Worm (Caenorhabditis elegans) whole organism, L1 larva: Measurements from ENCODE around the gene glb-22.

ENCODE experiments used
- aha-1 ChIP-seq: fragments of 150-350 bp; optimal IDR thresholded peaks from 2 replicates; lab custom pipeline; 2014; ENCODE audit warnings: missing biosample characterization, missing genetic modification characterization
- ceh-82 ChIP-seq, 3 experiments: fragments of 150-350 bp in 1 of 3; sonication (generic microtip) in 2 of 3; optimal IDR thresholded peaks; 2 replicates each; lab custom pipeline; 2014 to 2017; ENCODE audit warnings: missing biosample characterization in 3 of 3, missing genetic modification characterization in 3 of 3
- ces-1 ChIP-seq: fragments of 150-350 bp; optimal IDR thresholded peaks from 2 replicates; lab custom pipeline; 2014; ENCODE audit warnings: missing biosample characterization, missing genetic modification reagents, missing genetic modification characterization
- dsc-1 ChIP-seq: sonication (generic microtip); optimal IDR thresholded peaks from 2 replicates; lab custom pipeline; 2016; ENCODE audit warnings: mild to moderate bottlenecking, missing genetic modification characterization, missing compliant biosample characterization
- efl-3 ChIP-seq: fragments of 200-800 bp; sonication (Bioruptor generic); optimal IDR thresholded peaks from 2 replicates; lab custom pipeline; 2018; ENCODE audit warnings: mild to moderate bottlenecking, missing genetic modification characterization, missing compliant biosample characterization
- mab-9 ChIP-seq: fragments of 200-800 bp; sonication (Bioruptor generic); IDR thresholded peaks from 2 replicates; pipeline ENCODE4 v1.3.6; 2022; ENCODE audit warnings: missing genetic modification reagents, missing genetic modification characterization, missing compliant biosample characterization
- mdl-1 ChIP-seq, 2 experiments: fragments of 150-350 bp; optimal IDR thresholded peaks; 2 replicates each; lab custom pipeline; 2014 to 2017; ENCODE audit warnings: missing biosample characterization in 2 of 2, missing genetic modification characterization in 2 of 2, inconsistent platforms in 1 of 2
- nhr-11 ChIP-seq: fragments of 150-350 bp; optimal IDR thresholded peaks from 2 replicates; lab custom pipeline; 2014; ENCODE audit warnings: missing biosample characterization, missing genetic modification characterization
- nhr-237 ChIP-seq: fragments of 150-350 bp; optimal IDR thresholded peaks from 2 replicates; lab custom pipeline; 2014; ENCODE audit warnings: missing biosample characterization, missing genetic modification characterization
- pax-3 ChIP-seq: fragments of 200-800 bp; sonication (Bioruptor generic); optimal IDR thresholded peaks from 2 replicates; lab custom pipeline; 2018; ENCODE audit warnings: mild to moderate bottlenecking, missing genetic modification characterization, moderate library complexity, missing compliant biosample characterization
- skn-1 ChIP-seq: fragments of 150-350 bp; optimal IDR thresholded peaks from 2 replicates; lab custom pipeline; 2014; ENCODE audit warnings: missing biosample characterization, missing genetic modification characterization
- unc-30 ChIP-seq: sonication (generic microtip); optimal IDR thresholded peaks from 2 replicates; lab custom pipeline; 2017; ENCODE audit warnings: missing biosample characterization, missing genetic modification characterization
- unc-62 ChIP-seq: fragments of 150-350 bp; optimal IDR thresholded peaks from 2 replicates; lab custom pipeline; 2014; ENCODE audit warnings: missing biosample characterization, missing genetic modification reagents, missing genetic modification characterization
- zag-1 ChIP-seq: fragments of 150-350 bp; optimal IDR thresholded peaks from 2 replicates; lab custom pipeline; 2014; ENCODE audit warnings: missing biosample characterization, missing genetic modification characterization

DNA sequence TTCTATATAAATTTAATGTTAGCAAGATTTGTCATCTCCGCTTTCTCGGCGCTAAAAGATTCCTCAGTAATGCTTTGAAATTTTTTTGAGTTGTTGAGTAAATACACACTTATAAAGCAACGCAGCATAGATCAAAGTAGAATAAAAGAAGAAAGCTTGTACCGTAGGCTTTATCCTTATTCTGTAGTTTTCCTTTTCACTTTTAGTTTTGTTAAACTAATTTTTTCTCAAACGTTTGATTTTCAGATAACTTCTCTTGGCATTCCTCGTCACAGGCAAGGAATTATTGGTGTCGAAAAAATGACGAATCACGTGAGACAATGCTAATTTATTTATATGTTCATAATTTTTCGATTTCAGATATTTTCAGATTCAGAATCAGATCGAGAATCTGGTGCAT, 37.5 kb upstream of the glb-22 start, which contains the start of gene C53A5.11:
- TF ChIP-seq pax-3 (tag; lab: Kevin White, UChicago) (no peak), ceh-82 (tag; optimal IDR thresholded peaks at IDR 0.05; lab: Kevin White, UChicago) (no peak), mab-9 (no peak), dsc-1 (tag; lab: Kevin White, UChicago) (no peak), zag-1 (tag; lab: Kevin White, UChicago) (no peak), unc-30 (tag; lab: Kevin White, UChicago) (no peak), nhr-237 (no peak), nhr-11 (no peak), aha-1 (tag; lab: Kevin White, UChicago) (no peak), ces-1 (GFP tag; lab: Kevin White, UChicago) (no peak), skn-1 (tag; lab: Kevin White, UChicago) (no peak), efl-3 (GFP tag; lab: Kevin White, UChicago) (no peak), unc-62 (GFP tag; lab: Kevin White, UChicago) (no peak), mdl-1 (tag; optimal IDR thresholded peaks at IDR 0.05; lab: Kevin White, UChicago) (no peak)
